Worm (Caenorhabditis elegans) whole organism, young adult: ENCODE results near the gene arrd-13.

Experiments
- B0035.1 ChIP-seq: sonication (generic microtip); optimal IDR thresholded peaks from 2 replicates; lab custom pipeline; 2016; ENCODE audit warnings: missing genetic modification characterization, mild to moderate bottlenecking, missing compliant biosample characterization, missing genotype, missing genetic modification reagents
- C17E4.6 ChIP-seq: fragments of 200-800 bp; sonication (Bioruptor generic); IDR thresholded peaks from 2 replicates; pipeline ENCODE4 v1.3.6; 2022; ENCODE audit warnings: missing genetic modification reagents, missing genetic modification characterization, missing compliant biosample characterization
- F10E7.11 ChIP-seq: sonication (generic microtip); optimal IDR thresholded peaks from 2 replicates; lab custom pipeline; 2017; ENCODE audit warnings: mild to moderate bottlenecking, missing genetic modification characterization, moderate library complexity, missing compliant biosample characterization
- F39B2.1 ChIP-seq: fragments of 200-800 bp; sonication (Bioruptor generic); IDR thresholded peaks from 2 replicates; pipeline ENCODE4 v1.3.6; 2022; ENCODE audit warnings: missing genetic modification reagents, missing genetic modification characterization, missing compliant biosample characterization
- T26A5.8 ChIP-seq: sonication (generic microtip); optimal IDR thresholded peaks from 2 replicates; lab custom pipeline; 2016; ENCODE audit warnings: missing genetic modification characterization, missing compliant biosample characterization
- Y56A3A.18 ChIP-seq: fragments of 200-800 bp; sonication (Bioruptor generic); IDR thresholded peaks from 2 replicates; pipeline ENCODE4 v1.3.6; 2022; ENCODE audit warnings: missing genetic modification reagents, missing genetic modification characterization, missing compliant biosample characterization
- Y67H2A.10 ChIP-seq: fragments of 200-800 bp; sonication (Bioruptor generic); conservative IDR thresholded peaks from 2 replicates; pipeline ENCODE4 v1.3.6; 2022; ENCODE audit warnings: missing genetic modification reagents, missing genetic modification characterization, missing compliant biosample characterization
- Y79H2A.3 ChIP-seq: fragments of 200-800 bp; sonication (Bioruptor generic); conservative IDR thresholded peaks from 2 replicates; pipeline ENCODE4 v1.3.6; 2022; ENCODE audit warnings: missing genetic modification reagents, missing genetic modification characterization, missing compliant biosample characterization
- athp-1 ChIP-seq: sonication (generic microtip); optimal IDR thresholded peaks from 2 replicates; lab custom pipeline; 2017; ENCODE audit warnings: mild to moderate bottlenecking, missing genetic modification characterization, missing compliant biosample characterization
- attf-3 ChIP-seq: fragments of 200-800 bp; sonication (Bioruptor generic); conservative IDR thresholded peaks from 2 replicates; pipeline ENCODE4 v1.3.6; 2022; ENCODE audit warnings: missing genetic modification reagents, missing genetic modification characterization, missing compliant biosample characterization
- attf-5 ChIP-seq: fragments of 200-800 bp; sonication (Bioruptor generic); optimal IDR thresholded peaks from 2 replicates; lab custom pipeline; 2018; ENCODE audit warnings: mild to moderate bottlenecking, missing genetic modification characterization, missing compliant biosample characterization
- ceh-58 ChIP-seq: fragments of 200-800 bp; sonication (Bioruptor generic); IDR thresholded peaks from 2 replicates; pipeline ENCODE4 v1.3.6; 2022; ENCODE audit warnings: missing genetic modification characterization, missing compliant biosample characterization
- ceh-79 ChIP-seq: sonication (generic microtip); optimal IDR thresholded peaks from 2 replicates; lab custom pipeline; 2017; ENCODE audit warnings: mild to moderate bottlenecking, missing genetic modification characterization, missing compliant biosample characterization
- dox-1 ChIP-seq: fragments of 200-800 bp; sonication (Bioruptor generic); IDR thresholded peaks from 2 replicates; pipeline ENCODE4 v1.3.6; 2022; ENCODE audit warnings: missing genetic modification reagents, missing genetic modification characterization, missing compliant biosample characterization
- dpff-1 ChIP-seq: sonication (generic microtip); optimal IDR thresholded peaks from 2 replicates; lab custom pipeline; 2017; ENCODE audit warnings: mild to moderate bottlenecking, missing genetic modification characterization, missing compliant biosample characterization
- dpl-1 ChIP-seq: fragments of 150-350 bp; optimal IDR thresholded peaks from 2 replicates; lab custom pipeline; 2014; ENCODE audit warnings: missing biosample characterization, missing genetic modification reagents, missing genetic modification characterization
- egl-44 ChIP-seq: fragments of 200-800 bp; sonication (Bioruptor generic); IDR thresholded peaks from 2 replicates; pipeline ENCODE4 v1.3.6; 2022; ENCODE audit warnings: missing genetic modification reagents, missing genetic modification characterization, missing compliant biosample characterization
- gei-17 ChIP-seq: fragments of 200-800 bp; sonication (Bioruptor generic); optimal IDR thresholded peaks from 2 replicates; lab custom pipeline; 2018; ENCODE audit warnings: mild to moderate bottlenecking, missing genetic modification characterization, missing compliant biosample characterization
- him-1 ChIP-seq: sonication (generic microtip); optimal IDR thresholded peaks from 2 replicates; lab custom pipeline; 2016; ENCODE audit warnings: missing genotype, missing genetic modification reagents, missing genetic modification characterization, missing compliant biosample characterization
- hlh-26 ChIP-seq: fragments of 200-800 bp; sonication (Bioruptor generic); conservative IDR thresholded peaks from 2 replicates; pipeline ENCODE4 v1.3.6; 2022; ENCODE audit warnings: missing genetic modification reagents, missing genetic modification characterization, missing compliant biosample characterization
- lsl-1 ChIP-seq: fragments of 200-800 bp; sonication (Bioruptor generic); optimal IDR thresholded peaks from 2 replicates; lab custom pipeline; 2018; ENCODE audit warnings: mild to moderate bottlenecking, missing genetic modification characterization, moderate library complexity, missing compliant biosample characterization
- madf-3 ChIP-seq: fragments of 200-800 bp; sonication (Bioruptor generic); IDR thresholded peaks from 2 replicates; pipeline ENCODE4 v1.3.6; 2022; ENCODE audit warnings: missing genetic modification reagents, missing genetic modification characterization, missing compliant biosample characterization
- nfya-1 ChIP-seq: sonication (generic microtip); optimal IDR thresholded peaks from 2 replicates; lab custom pipeline; 2017; ENCODE audit warnings: antibody characterized with exemption, missing compliant biosample characterization, missing genetic modification characterization, borderline replicate concordance; ENCODE audit not compliant: insufficient read depth
- nhr-179 ChIP-seq: sonication (generic microtip); optimal IDR thresholded peaks from 2 replicates; lab custom pipeline; 2016; ENCODE audit warnings: mild to moderate bottlenecking, missing genetic modification characterization, missing compliant biosample characterization
- nhr-27 ChIP-seq: fragments of 200-800 bp; sonication (Bioruptor generic); optimal IDR thresholded peaks from 2 replicates; lab custom pipeline; 2018; ENCODE audit warnings: mild to moderate bottlenecking, missing genetic modification characterization, moderate library complexity, missing compliant biosample characterization
- nhr-80 ChIP-seq: sonication (generic microtip); optimal IDR thresholded peaks from 2 replicates; lab custom pipeline; 2016; ENCODE audit warnings: missing genetic modification characterization, missing compliant biosample characterization
- rpc-1 ChIP-seq, 2 experiments: fragments of 150-350 bp in 1 of 2; sonication (generic microtip) in 1 of 2; optimal IDR thresholded peaks; 2 replicates each; lab custom pipeline; 2014 to 2018; ENCODE audit warnings: missing biosample characterization in 1 of 2, missing genetic modification characterization in 1 of 2, missing genetic modification reagents in 1 of 2, missing genotype in 1 of 2
- snpc-4 ChIP-seq, 5 experiments: fragments of 150-350 bp in 1 of 5; sonication (generic microtip) in 4 of 5; optimal IDR thresholded peaks; 2 replicates each; lab custom pipeline; 2014 to 2018; ENCODE audit warnings: missing genetic modification characterization in 5 of 5, missing biosample characterization in 3 of 5, antibody characterized with exemption in 2 of 5, mild to moderate bottlenecking in 2 of 5, missing compliant biosample characterization in 2 of 5, missing genotype in 2 of 5, moderate library complexity in 2 of 5, missing genetic modification reagents in 1 of 5
- tbp1 ChIP-seq: fragments of 200-800 bp; sonication (Bioruptor generic); optimal IDR thresholded peaks from 2 replicates; lab custom pipeline; 2018; ENCODE audit warnings: mild to moderate bottlenecking, missing genetic modification characterization, missing compliant biosample characterization
- unc-130 ChIP-seq: sonication (generic microtip); optimal IDR thresholded peaks from 2 replicates; lab custom pipeline; 2016; ENCODE audit warnings: missing genetic modification reagents, missing genetic modification characterization, missing compliant biosample characterization
- zfh-2 ChIP-seq: fragments of 200-800 bp; sonication (Bioruptor generic); conservative IDR thresholded peaks from 2 replicates; pipeline ENCODE4 v1.3.6; 2022; ENCODE audit warnings: missing genetic modification reagents, missing genetic modification characterization, missing compliant biosample characterization
- ztf-26 ChIP-seq: sonication (generic microtip); optimal IDR thresholded peaks from 2 replicates; lab custom pipeline; 2017; ENCODE audit warnings: missing genetic modification characterization, missing compliant biosample characterization

The arrd-13 gene

DNA sequence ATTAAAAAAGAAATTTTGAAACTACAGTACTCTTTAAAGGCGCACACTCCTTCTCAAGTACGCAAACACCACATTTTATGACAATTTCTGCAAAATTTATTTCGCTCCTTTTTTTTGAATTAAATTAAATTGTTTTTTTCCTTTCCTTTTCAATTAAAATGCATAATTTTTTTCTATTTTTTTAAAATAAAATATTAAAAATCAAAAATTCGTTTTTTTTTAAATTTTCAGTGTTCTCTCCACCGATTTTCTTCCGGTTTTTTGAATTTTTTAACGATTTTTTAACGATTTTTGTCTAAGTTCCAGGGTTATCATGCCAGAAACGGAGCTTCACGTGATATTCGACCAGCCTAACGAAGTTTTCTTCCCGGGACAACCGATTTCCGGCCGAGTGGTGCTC is at the start of gene arrd-13:
TSS of gene arrd-13 (plus strand) at position 301 of the 400 bp plus-strand sequence.
- TF ChIP-seq him-1 (tag; lab: Kevin White, UChicago) (no peak), lsl-1 (GFP tag; lab: Kevin White, UChicago) (peak; percentile 69)

DNA sequence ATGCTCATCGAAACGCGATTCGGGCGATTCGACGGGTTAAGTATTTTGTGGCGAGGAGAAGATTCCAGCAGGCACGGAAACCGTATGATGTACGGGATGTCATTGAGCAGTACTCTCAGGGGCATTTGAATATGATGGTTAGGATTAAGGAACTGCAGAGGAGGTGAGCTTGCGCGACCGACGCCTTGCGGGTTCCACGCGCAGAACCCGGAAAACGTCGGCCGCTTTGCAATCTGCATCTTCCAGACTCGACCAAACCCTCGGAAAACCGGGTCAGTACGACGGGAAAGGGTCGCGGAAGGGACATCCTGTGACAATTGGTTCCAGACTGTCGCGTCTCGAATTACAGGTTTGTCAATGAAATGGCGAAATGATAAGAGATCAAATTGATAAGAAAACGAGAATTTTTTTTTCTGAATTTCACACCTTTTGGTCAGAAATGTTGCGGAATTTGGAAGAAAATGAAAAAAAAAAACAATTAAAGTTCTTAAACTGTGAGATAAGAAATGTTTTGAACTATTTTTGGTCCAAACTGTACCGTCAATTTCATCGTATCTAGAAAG is 46.6 kb upstream of the arrd-13 start:
- TF ChIP-seq rpc-1 (optimal IDR thresholded peaks at IDR 0.05; lab: Kevin White, UChicago): no peak
- TF ChIP-seq rpc-1 (tag; optimal IDR thresholded peaks at IDR 0.05; lab: Kevin White, UChicago): no peak
- TF ChIP-seq dox-1 (GFP tag; lab: Robert Waterston, UW): 0 out of 2 replicates have a peak, but pooled peaks have one; percentile 5
- no peak for TF ChIP-seq nhr-179
- peak; percentile 61 for TF ChIP-seq nhr-80 (tag; lab: Kevin White, UChicago)
- no peak for TF ChIP-seq snpc-4 (GFP tag; optimal IDR thresholded peaks at IDR 0.05; lab: Kevin White, UChicago)
- peak in 3 of 4 experiments; percentile 40 to 50 (median 46) for TF ChIP-seq snpc-4 (tag; optimal IDR thresholded peaks at IDR 0.05; lab: Kevin White, UChicago)
- TF ChIP-seq zfh-2 (GFP tag; lab: Robert Waterston, UW): peak; percentile 62; the same call in 1 of the 2 replicates

DNA sequence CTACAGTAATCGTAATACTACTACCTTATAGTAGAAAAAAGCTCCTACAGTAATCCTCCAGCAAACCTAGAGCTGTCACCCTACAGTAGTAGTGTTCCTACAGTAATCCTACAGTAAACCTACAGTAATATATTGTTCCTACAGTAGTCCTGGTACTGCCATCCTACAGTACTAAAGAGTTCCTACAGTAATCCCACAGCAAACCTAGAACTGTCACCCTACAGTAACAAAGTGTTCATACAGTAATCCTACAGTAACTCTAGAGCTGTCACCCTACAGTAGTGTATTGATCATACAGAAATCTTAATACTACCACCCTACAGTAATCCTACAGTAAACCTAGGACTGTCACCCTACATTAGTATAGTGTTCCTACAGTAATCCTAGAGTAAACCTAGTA is 45.0 kb upstream of the arrd-13 start:
- TF ChIP-seq ceh-79 (tag; lab: Kevin White, UChicago) (no peak), nhr-27 (tag; lab: Kevin White, UChicago) (no peak), unc-130 (GFP tag; lab: Kevin White, UChicago) (no peak), gei-17 (GFP tag; lab: Kevin White, UChicago) (no peak), egl-44 (no peak), attf-5 (GFP tag; lab: Kevin White, UChicago) (no peak), F10E7.11 (no peak), hlh-26 (GFP tag; lab: Robert Waterston, UW) (no peak), attf-3 (GFP tag; lab: Robert Waterston, UW) (no peak), Y79H2A.3 (GFP tag; lab: Robert Waterston, UW) (no peak), T26A5.8 (tag; lab: Kevin White, UChicago) (no peak), ztf-26 (tag; lab: Kevin White, UChicago) (no peak)

DNA sequence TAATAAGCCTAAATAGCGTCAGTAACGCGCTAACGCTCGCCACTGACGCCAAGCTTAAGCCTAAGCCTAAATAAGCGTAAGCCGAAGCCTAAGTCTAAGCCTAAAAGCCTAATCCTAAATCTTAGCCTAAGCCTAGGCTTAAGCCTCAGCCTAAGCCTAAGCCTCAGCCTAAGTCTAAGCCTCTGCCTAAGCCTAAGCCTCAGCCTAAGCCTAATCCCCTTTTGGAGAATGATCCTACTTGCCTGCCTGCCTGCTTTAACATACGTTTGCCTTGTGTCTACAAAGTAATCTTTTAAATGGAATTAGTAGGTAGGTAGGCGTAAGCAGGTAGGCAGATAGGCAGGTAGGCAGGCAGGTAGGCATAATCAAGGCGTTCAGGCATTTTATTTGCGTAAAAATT is 42.9 kb upstream of the arrd-13 start:
- no peak for TF ChIP-seq ceh-58 (GFP tag; lab: Robert Waterston, UW)
- no peak for TF ChIP-seq unc-130 (GFP tag; lab: Kevin White, UChicago)
- TF ChIP-seq C17E4.6 (GFP tag; lab: Robert Waterston, UW): no peak
- no peak for TF ChIP-seq tbp1
- TF ChIP-seq F39B2.1 (GFP tag; lab: Robert Waterston, UW): no peak
- no peak for TF ChIP-seq B0035.1 (tag; lab: Kevin White, UChicago)
- TF ChIP-seq dpff-1: no peak
- TF ChIP-seq nfya-1: no peak
- TF ChIP-seq madf-3 (GFP tag; lab: Robert Waterston, UW): no peak
- no peak for TF ChIP-seq Y56A3A.18 (GFP tag; lab: Robert Waterston, UW)
- no peak for TF ChIP-seq athp-1 (tag; lab: Kevin White, UChicago)
- no peak for TF ChIP-seq dpl-1 (GFP tag; lab: Kevin White, UChicago)
- no peak for TF ChIP-seq Y67H2A.10 (GFP tag; lab: Robert Waterston, UW)
- TF ChIP-seq nhr-27 (tag; lab: Kevin White, UChicago): no peak
